Worm (Caenorhabditis elegans): ENCODE measurements around the gene nuo-3.

nuo-3 gene

ce11 chrIV:14766382-14766781 is 31.0 kb downstream of the nuo-3 start, which contains the start of gene vti-1:
Gene vti-1 (minus strand): TSS chrIV:14766665.
- TF ChIP-seq nhr-47 (tag; optimal IDR thresholded peaks at IDR 0.05) (no peak), nhr-90 (tag; optimal IDR thresholded peaks at IDR 0.05; ENCODE audit: poor library complexity) (no peak), lin-14 (GFP tag; optimal IDR thresholded peaks at IDR 0.05) (no peak), pqm-1 (tag; optimal IDR thresholded peaks at IDR 0.05) (no peak), mdl-1 (tag; optimal IDR thresholded peaks at IDR 0.05) (no peak), lin-35 (GFP tag; optimal IDR thresholded peaks at IDR 0.05) (no peak), alr-1 (tag; optimal IDR thresholded peaks at IDR 0.05; ENCODE audit: borderline replicate concordance) (no peak), ama-1 (optimal IDR thresholded peaks at IDR 0.05) (no peak), lsy-2 (tag; optimal IDR thresholded peaks at IDR 0.05) (no peak), irx-1 (tag; optimal IDR thresholded peaks at IDR 0.05) (no peak), unc-86 (tag; optimal IDR thresholded peaks at IDR 0.05) (no peak), vab-15 (tag; optimal IDR thresholded peaks at IDR 0.05) (no peak), ztf-4 (tag; optimal IDR thresholded peaks at IDR 0.05) (no peak), ceh-88 (GFP tag; IDR thresholded peaks at IDR 0.05) (no peak), lin-39 (tag; optimal IDR thresholded peaks at IDR 0.05) (no peak), sup-37 (GFP tag; optimal IDR thresholded peaks at IDR 0.05) (no peak), dpl-1 (GFP tag; optimal IDR thresholded peaks at IDR 0.05) (no peak), fos-1 (tag; optimal IDR thresholded peaks at IDR 0.05) (no peak), aly-2 (tag; optimal IDR thresholded peaks at IDR 0.05) (no peak), grh-1 (GFP tag; IDR thresholded peaks at IDR 0.05) (no peak)

DNA sequence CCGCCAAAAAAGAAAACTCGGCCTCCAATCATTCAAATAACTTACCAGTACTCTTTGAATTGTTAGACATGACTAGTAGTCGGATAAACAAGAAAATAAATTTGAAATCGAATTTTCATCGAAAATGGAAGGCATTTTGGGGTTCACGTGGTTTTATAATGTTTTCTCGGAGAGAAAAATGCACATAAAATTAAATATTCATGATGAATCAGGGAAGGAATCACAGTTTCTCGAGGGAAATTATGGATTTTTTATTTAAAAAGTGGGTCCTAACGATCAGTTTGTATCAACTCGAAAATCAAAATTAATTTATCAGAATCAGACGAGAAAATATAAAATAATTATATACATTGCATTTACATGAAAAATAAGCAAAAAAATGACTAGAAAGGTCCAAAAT is 32.0 kb downstream of the nuo-3 start, which contains the start of gene Y57G11C.5:
Gene Y57G11C.5 (minus strand): TSS at position 101 of the 400 bp plus-strand sequence.
- TF ChIP-seq lin-13 (GFP tag; optimal IDR thresholded peaks at IDR 0.05) (no peak), snpc-4 (tag; optimal IDR thresholded peaks at IDR 0.05) (no peak), aha-1 (tag; optimal IDR thresholded peaks at IDR 0.05) (no peak)

DNA sequence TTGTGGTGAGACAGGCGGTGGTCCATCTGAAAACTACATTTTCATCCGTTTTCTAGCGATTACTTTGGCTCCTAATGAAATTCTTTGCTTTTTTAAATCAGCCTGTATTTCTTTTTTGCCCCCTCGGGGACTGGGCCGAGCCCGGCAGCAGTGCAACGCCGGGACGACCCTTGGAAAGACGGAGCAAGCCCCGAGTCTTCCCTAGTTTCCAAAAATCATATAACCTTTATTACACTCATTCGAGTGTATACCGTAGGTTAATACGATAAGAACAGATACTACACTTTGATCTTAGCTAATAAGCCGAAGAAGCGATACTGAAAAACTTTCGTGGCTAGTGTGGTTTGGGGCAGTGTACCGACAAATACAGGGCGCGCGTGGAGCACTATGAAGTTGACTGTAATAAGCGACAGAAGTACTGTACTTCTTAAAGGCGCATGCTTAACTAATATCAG is 32.6 kb downstream of the nuo-3 start:
- no peak for TF ChIP-seq ceh-8 (GFP tag; optimal IDR thresholded peaks at IDR 0.05)
- TF ChIP-seq unc-130 (tag; optimal IDR thresholded peaks at IDR 0.05): no peak

DNA sequence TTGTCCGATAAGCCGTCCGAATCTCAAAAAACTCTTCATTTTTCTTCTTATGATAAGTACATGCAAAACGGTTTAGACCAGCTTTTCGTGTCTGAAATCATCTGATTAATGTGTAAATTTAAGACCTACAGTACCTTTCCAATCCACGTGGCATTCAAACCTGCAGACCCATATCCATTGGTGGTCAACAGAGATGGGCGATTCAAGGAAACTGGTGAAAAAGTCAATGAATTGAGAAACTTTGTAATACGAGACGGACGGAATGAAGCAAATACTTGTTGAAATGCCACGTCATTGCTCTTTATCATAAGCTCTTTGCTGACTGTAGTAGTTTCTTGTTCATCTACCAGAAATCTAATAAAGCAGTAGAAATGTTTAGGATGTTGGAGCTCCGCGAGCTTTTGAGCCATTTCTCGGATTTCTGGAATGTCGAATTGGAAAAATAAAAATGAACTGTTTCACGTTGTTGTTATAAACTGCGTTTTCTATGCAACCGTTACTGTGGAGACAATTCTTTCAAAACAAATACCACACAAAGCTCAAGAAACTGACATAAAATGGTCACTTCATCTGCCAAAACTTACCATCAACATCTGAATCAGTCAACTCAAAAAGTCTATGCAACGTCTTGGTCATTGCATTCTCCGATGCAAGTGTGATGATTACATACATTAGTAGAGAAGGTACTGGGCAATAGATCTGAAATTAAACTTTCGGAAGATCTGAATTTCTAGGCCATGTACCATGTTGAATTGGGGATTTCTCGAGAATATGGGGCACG is 33.2 kb downstream of the nuo-3 start:
- TF ChIP-seq sptf-1 (tag; optimal IDR thresholded peaks at IDR 0.05) (no peak), aha-1 (tag; optimal IDR thresholded peaks at IDR 0.05) (no peak), nhr-71 (tag; optimal IDR thresholded peaks at IDR 0.05) (peak; percentile 45), nhr-84 (tag; optimal IDR thresholded peaks at IDR 0.05) (no peak), ceh-82 (tag; optimal IDR thresholded peaks at IDR 0.05) (no peak), lsy-2 (tag; optimal IDR thresholded peaks at IDR 0.05) (peak in 1 of 2 experiments; percentile 1), ama-1 (optimal IDR thresholded peaks at IDR 0.05) (peak; percentile 79), pqm-1 (tag; optimal IDR thresholded peaks at IDR 0.05) (no peak), pax-3 (tag; optimal IDR thresholded peaks at IDR 0.05) (no peak), zip-4 (GFP tag; optimal IDR thresholded peaks at IDR 0.05) (no peak), C04F5.9 (tag; optimal IDR thresholded peaks at IDR 0.05) (no peak), nhr-76 (tag; optimal IDR thresholded peaks at IDR 0.05) (no peak), C16A3.4 (tag; optimal IDR thresholded peaks at IDR 0.05) (no peak), blmp-1 (tag; optimal IDR thresholded peaks at IDR 0.05) (no peak), lin-39 (tag; optimal IDR thresholded peaks at IDR 0.05) (no peak), efl-1 (optimal IDR thresholded peaks at IDR 0.05) (no peak), efl-1 (GFP tag; optimal IDR thresholded peaks at IDR 0.05 in 1 of 2) (peak in 1 of 2 experiments; percentile 18), snu-23 (GFP tag; optimal IDR thresholded peaks at IDR 0.05) (no peak), ceh-88 (GFP tag; IDR thresholded peaks at IDR 0.05) (peak; percentile 16; the same call in 1 of the 2 replicates), dpl-1 (GFP tag; optimal IDR thresholded peaks at IDR 0.05) (no peak), unc-98 (GFP tag; IDR thresholded peaks at IDR 0.05) (no peak), ets-5 (GFP tag; IDR thresholded peaks at IDR 0.05) (0 out of 2 replicates have a peak, but pooled peaks have one; percentile 33), hpl-2 (GFP tag; optimal IDR thresholded peaks at IDR 0.05) (no peak), rnt-1 (tag; optimal IDR thresholded peaks at IDR 0.05) (peak; percentile 17), fkh-8 (tag; optimal IDR thresholded peaks at IDR 0.05) (no peak), nhr-19 (GFP tag; conservative IDR thresholded peaks at IDR 0.05) (no peak), tlp-1 (tag; optimal IDR thresholded peaks at IDR 0.05) (no peak), grh-1 (GFP tag; IDR thresholded peaks at IDR 0.05) (no peak), unc-62 (GFP tag; optimal IDR thresholded peaks at IDR 0.05) (no peak), snpc-4 (tag; optimal IDR thresholded peaks at IDR 0.05) (no peak)

Measured in whole organism, L1 larva.